Fruit fly (Drosophila melanogaster): ENCODE results near the gene CG31917.
A peak's percentile ranks its signal among the peaks of the same experiment; 100 is the strongest.

Gene CG31917

DNA sequence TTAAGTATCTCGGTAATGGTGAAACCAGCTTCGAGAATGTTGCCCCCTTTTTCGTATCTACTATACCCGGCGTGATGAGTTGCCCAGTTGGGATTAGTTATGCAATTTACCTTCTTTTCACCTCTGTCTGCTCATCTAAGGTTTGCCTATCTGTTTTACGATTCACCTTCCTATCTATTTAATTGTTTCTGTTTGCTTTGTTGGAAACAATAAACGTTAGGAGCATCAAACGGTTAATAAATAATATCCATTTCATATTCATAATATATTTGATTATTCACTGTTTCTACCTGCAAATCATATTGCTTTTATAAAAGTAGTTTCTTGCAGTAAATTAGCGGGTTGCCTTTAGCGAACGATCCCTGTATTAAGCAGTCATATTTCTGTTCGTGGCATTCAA lies 3.4 kb downstream of the CG31917 start:
- TF ChIP-seq fru (GFP tag; optimal IDR thresholded peaks at IDR 0.05) (no peak), foxo (GFP tag; optimal IDR thresholded peaks at IDR 0.05) (peak in 1 of 2 experiments; percentile 6), Rel (GFP tag; optimal IDR thresholded peaks at IDR 0.05) (no peak), Rel (tag; optimal IDR thresholded peaks at IDR 0.05) (peak; percentile 15), Hr78 (GFP tag; optimal IDR thresholded peaks at IDR 0.05) (no peak), br (GFP tag; optimal IDR thresholded peaks at IDR 0.05) (peak; percentile 17), N (GFP tag; optimal IDR thresholded peaks at IDR 0.05) (no peak), CG9705 (GFP tag; optimal IDR thresholded peaks at IDR 0.05) (no peak), GATAd (GFP tag; optimal IDR thresholded peaks at IDR 0.05) (no peak), rgr (GFP tag; optimal IDR thresholded peaks at IDR 0.05) (peak; percentile 9), sv (GFP tag; optimal IDR thresholded peaks at IDR 0.05) (no peak), Jra (GFP tag; optimal IDR thresholded peaks at IDR 0.05) (no peak), CrebA (GFP tag; optimal IDR thresholded peaks at IDR 0.05; ENCODE audit: borderline replicate concordance) (no peak), jim (GFP tag; optimal IDR thresholded peaks at IDR 0.05) (no peak), OdsH (GFP tag; optimal IDR thresholded peaks at IDR 0.05) (peak; percentile 16)

DNA sequence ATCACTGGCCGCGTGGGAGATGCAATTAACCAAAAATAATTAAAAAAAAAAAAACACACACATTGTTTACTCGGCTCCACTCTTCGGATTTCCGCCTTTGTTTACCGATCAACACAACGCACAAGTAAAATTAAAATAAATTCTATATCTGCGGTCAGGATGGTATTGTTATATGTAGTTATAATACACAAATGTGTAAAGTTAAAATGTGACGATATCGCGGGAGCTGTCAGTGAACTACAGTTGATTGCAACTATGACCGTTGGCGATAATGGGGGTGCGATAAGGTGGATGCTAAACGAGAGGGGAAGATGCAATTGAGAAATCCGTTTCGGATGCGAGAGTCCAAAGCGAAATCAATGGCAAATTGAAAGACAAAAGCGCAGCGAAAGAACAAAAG lies 4.3 kb downstream of the CG31917 start:
- no peak for TF ChIP-seq usp (GFP tag; optimal IDR thresholded peaks at IDR 0.05)
- TF ChIP-seq Hr78 (GFP tag; optimal IDR thresholded peaks at IDR 0.05), result no peak
- TF ChIP-seq Myc (optimal IDR thresholded peaks at IDR 0.05), result no peak
- TF ChIP-seq rgr (GFP tag; optimal IDR thresholded peaks at IDR 0.05), result no peak
- TF ChIP-seq jim (GFP tag; optimal IDR thresholded peaks at IDR 0.05), result no peak
- TF ChIP-seq fru (GFP tag; optimal IDR thresholded peaks at IDR 0.05), result no peak
- no peak for TF ChIP-seq lola (GFP tag; optimal IDR thresholded peaks at IDR 0.05)
- TF ChIP-seq dmrt93B (GFP tag; optimal IDR thresholded peaks at IDR 0.05), result no peak
- no peak for TF ChIP-seq brk (GFP tag; optimal IDR thresholded peaks at IDR 0.05)
- TF ChIP-seq sv (GFP tag; optimal IDR thresholded peaks at IDR 0.05), result no peak
- TF ChIP-seq Vsx2 (GFP tag; optimal IDR thresholded peaks at IDR 0.05; ENCODE audit: partially characterized antibody), result no peak
- no peak for TF ChIP-seq HLH106 (tag; optimal IDR thresholded peaks at IDR 0.05)
- TF ChIP-seq ey (GFP tag; optimal IDR thresholded peaks at IDR 0.05), result no peak
- no peak for TF ChIP-seq Hr83 (GFP tag; optimal IDR thresholded peaks at IDR 0.05; ENCODE audit: poor library complexity, severe bottlenecking)
- TF ChIP-seq CG9705 (GFP tag; optimal IDR thresholded peaks at IDR 0.05), result no peak
- TF ChIP-seq Dif (GFP tag; optimal IDR thresholded peaks at IDR 0.05; ENCODE audit: partially characterized antibody), result no peak
- no peak for TF ChIP-seq N (GFP tag; optimal IDR thresholded peaks at IDR 0.05)

- TF ChIP-seq Dif (GFP tag; optimal IDR thresholded peaks at IDR 0.05; ENCODE audit: partially characterized antibody) (peak; percentile 21), br (GFP tag; optimal IDR thresholded peaks at IDR 0.05) (no peak)
These were observed 5.2 kb downstream of the CG31917 start for dm6 chr2L:5005464-5005764.

DNA sequence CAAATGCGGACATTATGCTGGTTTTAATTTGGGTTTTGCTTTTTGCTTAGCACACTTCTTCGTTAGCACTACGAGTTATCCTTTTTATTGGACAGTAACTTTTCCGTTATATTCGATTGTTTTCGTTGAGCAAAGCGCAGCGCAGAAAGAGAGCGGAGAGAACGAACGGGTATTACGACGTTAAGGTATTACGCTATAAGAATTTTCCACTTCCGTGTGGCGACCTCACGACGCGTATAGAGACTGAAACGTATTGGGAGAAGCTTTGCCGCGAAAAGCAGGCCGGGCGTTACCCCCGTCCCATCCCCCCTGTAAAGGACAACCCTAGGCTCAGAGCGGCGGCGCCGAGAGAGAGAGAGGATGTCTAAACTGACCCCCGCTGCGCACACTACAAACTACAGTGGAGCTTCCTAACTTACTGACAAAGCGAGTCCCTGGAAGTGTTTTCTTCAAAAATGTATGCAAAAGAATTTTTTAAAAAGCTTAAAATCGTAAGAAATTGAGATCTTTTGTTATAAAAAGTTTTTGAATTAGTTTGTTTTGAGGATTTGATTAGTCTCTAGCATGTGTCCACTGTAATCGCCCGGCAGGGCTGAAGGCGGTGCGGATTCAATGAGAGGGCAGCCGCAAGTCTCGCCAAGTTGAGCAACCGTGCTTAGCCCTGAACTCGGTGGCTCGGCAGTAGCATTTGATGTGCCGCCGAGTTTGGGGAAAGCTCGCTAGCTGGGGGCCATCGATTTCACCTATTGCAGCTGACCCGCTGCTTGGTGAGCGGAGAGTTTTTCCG lies 5.8 kb downstream of the CG31917 start:
- TF ChIP-seq OdsH (GFP tag; optimal IDR thresholded peaks at IDR 0.05) (peak; percentile 91), CG9705 (GFP tag; optimal IDR thresholded peaks at IDR 0.05) (peak; percentile 64), h (GFP tag; optimal IDR thresholded peaks at IDR 0.05) (peak; percentile 93), Sp1 (GFP tag; optimal IDR thresholded peaks at IDR 0.05) (peak; percentile 86), GATAd (GFP tag; optimal IDR thresholded peaks at IDR 0.05) (peak; percentile 5), rgr (GFP tag; optimal IDR thresholded peaks at IDR 0.05) (peak; percentile 92), Abd-B (GFP tag; optimal IDR thresholded peaks at IDR 0.05) (no peak), psq (GFP tag; optimal IDR thresholded peaks at IDR 0.05) (peak; percentile 83), fru (GFP tag; optimal IDR thresholded peaks at IDR 0.05) (peak; percentile 92), Dfd (GFP tag; optimal IDR thresholded peaks at IDR 0.05) (no peak), Hr83 (GFP tag; optimal IDR thresholded peaks at IDR 0.05; ENCODE audit: poor library complexity, severe bottlenecking) (no peak), tai (GFP tag; optimal IDR thresholded peaks at IDR 0.05) (no peak), dmrt93B (GFP tag; optimal IDR thresholded peaks at IDR 0.05) (peak; percentile 72), ey (GFP tag; optimal IDR thresholded peaks at IDR 0.05) (peak; percentile 93), Myc (optimal IDR thresholded peaks at IDR 0.05) (no peak), Jra (GFP tag; optimal IDR thresholded peaks at IDR 0.05) (peak; percentile 75), Vsx2 (GFP tag; optimal IDR thresholded peaks at IDR 0.05; ENCODE audit: partially characterized antibody) (no peak), Hnf4 (GFP tag; optimal IDR thresholded peaks at IDR 0.05) (peak; percentile 92), N (GFP tag; optimal IDR thresholded peaks at IDR 0.05) (no peak), Mio (GFP tag; optimal IDR thresholded peaks at IDR 0.05) (peak; percentile 58), Rel (GFP tag; optimal IDR thresholded peaks at IDR 0.05) (peak; percentile 57), Rel (tag; optimal IDR thresholded peaks at IDR 0.05) (peak; percentile 61), Dif (GFP tag; optimal IDR thresholded peaks at IDR 0.05; ENCODE audit: partially characterized antibody) (no peak), dsf (GFP tag; optimal IDR thresholded peaks at IDR 0.05; ENCODE audit: borderline replicate concordance) (no peak), lola (GFP tag; optimal IDR thresholded peaks at IDR 0.05) (no peak), jim (GFP tag; optimal IDR thresholded peaks at IDR 0.05) (no peak), pan (optimal IDR thresholded peaks at IDR 0.05) (no peak), sv (GFP tag; optimal IDR thresholded peaks at IDR 0.05) (peak; percentile 92), CG32264 (GFP tag; optimal IDR thresholded peaks at IDR 0.05) (peak; percentile 83), HLH106 (tag; optimal IDR thresholded peaks at IDR 0.05) (peak; percentile 89), foxo (GFP tag; optimal IDR thresholded peaks at IDR 0.05) (peak; percentile 59 to 95), br (GFP tag; optimal IDR thresholded peaks at IDR 0.05) (peak; percentile 93), sage (GFP tag; optimal IDR thresholded peaks at IDR 0.05) (peak; percentile 53), Hr78 (GFP tag; optimal IDR thresholded peaks at IDR 0.05) (no peak), usp (GFP tag; optimal IDR thresholded peaks at IDR 0.05) (no peak), brk (GFP tag; optimal IDR thresholded peaks at IDR 0.05) (peak; percentile 77), CrebA (GFP tag; optimal IDR thresholded peaks at IDR 0.05; ENCODE audit: borderline replicate concordance) (no peak), dl (GFP tag; optimal IDR thresholded peaks at IDR 0.05; ENCODE audit: insufficient read depth in 1 of 2, partially characterized antibody in 2 of 2) (no peak)

All from whole organism, wandering third instar larva.